Worm (Caenorhabditis elegans) whole organism, L3 larva: ENCODE data around the gene B0496.1.

Experiments used
- ama-1 ChIP-seq: fragments of 150-350 bp; optimal IDR thresholded peaks from 2 replicates; lab custom pipeline; 2018
- fos-1 ChIP-seq: fragments of 150-350 bp; optimal IDR thresholded peaks from 2 replicates; lab custom pipeline; 2014; ENCODE audit warnings: missing biosample characterization, missing genetic modification characterization
- lin-15B ChIP-seq: fragments of 150-350 bp; optimal IDR thresholded peaks from 2 replicates; lab custom pipeline; 2014; ENCODE audit warnings: missing biosample characterization, missing genetic modification characterization
- nfya-1 ChIP-seq: sonication (generic microtip); optimal IDR thresholded peaks from 2 replicates; lab custom pipeline; 2017; ENCODE audit warnings: missing genetic modification characterization, mild to moderate bottlenecking, missing compliant biosample characterization, antibody characterized with exemption, moderate library complexity; ENCODE audit not compliant: insufficient read depth
- nhr-11 ChIP-seq: fragments of 150-350 bp; optimal IDR thresholded peaks from 2 replicates; lab custom pipeline; 2014; ENCODE audit warnings: missing biosample characterization, missing genetic modification characterization
- zag-1 ChIP-seq: fragments of 150-350 bp; optimal IDR thresholded peaks from 2 replicates; lab custom pipeline; 2014; ENCODE audit warnings: missing biosample characterization, missing genetic modification characterization

DNA sequence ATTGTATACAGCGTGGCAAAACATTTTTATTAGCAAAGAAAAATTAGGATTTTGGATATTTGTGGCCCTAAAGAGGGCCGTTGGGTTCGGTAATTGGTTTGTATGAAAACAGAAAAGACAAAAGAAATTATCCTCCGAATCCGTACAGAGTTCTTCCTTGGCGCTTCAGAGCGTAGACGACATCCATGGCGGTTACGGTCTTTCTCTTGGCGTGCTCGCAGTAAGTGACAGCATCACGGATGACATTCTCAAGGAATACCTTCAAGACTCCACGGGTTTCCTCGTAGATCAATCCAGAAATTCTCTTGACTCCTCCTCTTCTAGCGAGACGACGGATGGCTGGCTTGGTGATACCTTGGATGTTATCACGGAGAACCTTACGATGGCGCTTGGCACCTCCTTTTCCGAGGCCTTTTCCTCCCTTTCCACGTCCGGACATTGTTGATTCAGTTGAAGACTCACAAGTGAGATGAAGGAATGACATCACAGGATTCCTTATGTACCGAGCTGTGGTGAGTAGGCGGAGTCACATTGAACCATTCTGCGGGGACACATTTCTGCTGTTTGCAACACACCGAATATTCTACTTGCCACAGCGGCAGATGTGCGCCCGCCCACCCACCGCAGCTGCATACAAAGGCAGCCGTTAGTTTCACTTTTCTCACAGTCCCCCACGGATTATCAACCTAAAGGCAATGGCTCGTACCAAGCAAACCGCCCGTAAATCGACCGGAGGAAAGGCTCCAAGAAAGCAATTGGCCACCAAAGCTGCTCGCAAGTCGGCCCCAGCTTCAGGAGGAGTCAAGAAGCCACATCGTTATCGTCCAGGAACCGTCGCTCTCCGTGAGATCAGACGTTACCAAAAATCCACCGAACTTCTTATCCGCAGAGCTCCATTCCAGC lies 41.7 kb downstream of the B0496.1 start, which contains the start of the genes his-60 and his-59:
- no peak for TF ChIP-seq nfya-1 (tag; lab: Kevin White, UChicago)
- TF ChIP-seq nhr-11 (tag; lab: Kevin White, UChicago): no peak
- TF ChIP-seq lin-15B (tag; lab: Kevin White, UChicago): peak; percentile 4
- TF ChIP-seq ama-1 (lab: Kevin White, UChicago): no peak
- TF ChIP-seq fos-1: no peak
- no peak for TF ChIP-seq zag-1
